Fruit fly (Drosophila melanogaster) whole organism, embryonic: ENCODE data around the gene SIDL.

Experiments used
- CG12744 ChIP-seq: fragments of 200-800 bp; sonication (Bioruptor generic); optimal IDR thresholded peaks from 2 replicates; lab custom pipeline; 2016; ENCODE audit warnings: missing biosample characterization, missing genetic modification characterization
- CG13287 ChIP-seq: fragments of 200-800 bp; sonication (Bioruptor generic); IDR thresholded peaks from 2 replicates; pipeline ENCODE4 v1.3.6; 2022; ENCODE audit warnings: missing biosample characterization, missing genetic modification characterization; ENCODE audit not compliant: partially characterized antibody
- CG15514 ChIP-seq: fragments of 200-800 bp; sonication (Bioruptor generic); optimal IDR thresholded peaks from 3 replicates; lab custom pipeline; 2017; ENCODE audit warnings: missing biosample characterization, missing genetic modification characterization, mild to moderate bottlenecking, moderate library complexity, missing genetic modification reagents
- CG18262 ChIP-seq: fragments of 200-800 bp; optimal IDR thresholded peaks from 3 replicates; lab custom pipeline; 2019; ENCODE audit warnings: missing biosample characterization, mild to moderate bottlenecking, missing genetic modification characterization, moderate library complexity
- CG3281 ChIP-seq: fragments of 200-800 bp; sonication (Bioruptor generic); optimal IDR thresholded peaks from 3 replicates; lab custom pipeline; 2017; ENCODE audit warnings: missing biosample characterization, mild to moderate bottlenecking, missing genetic modification characterization
- CG42726 ChIP-seq: fragments of 200-800 bp; sonication (Bioruptor generic); IDR thresholded peaks from 2 replicates; pipeline ENCODE4 v1.3.6; 2022; ENCODE audit warnings: missing biosample characterization, missing genetic modification characterization; ENCODE audit not compliant: partially characterized antibody
- CG5245 ChIP-seq: fragments of 200-800 bp; sonication (Bioruptor generic); optimal IDR thresholded peaks from 3 replicates; lab custom pipeline; 2016; ENCODE audit warnings: missing biosample characterization, missing genetic modification characterization
- CG6791 ChIP-seq: fragments of 200-800 bp; sonication (Bioruptor generic); IDR thresholded peaks from 3 replicates; pipeline ENCODE4 v1.3.6; 2022; ENCODE audit warnings: missing biosample characterization, missing genetic modification characterization; ENCODE audit not compliant: partially characterized antibody
- CG9727 ChIP-seq: fragments of 200-800 bp; sonication (Bioruptor generic); optimal IDR thresholded peaks from 3 replicates; lab custom pipeline; 2017; ENCODE audit warnings: missing biosample characterization, mild to moderate bottlenecking, missing genetic modification characterization
- CG9932 ChIP-seq: fragments of 200-800 bp; sonication (Bioruptor generic); IDR thresholded peaks from 2 replicates; pipeline ENCODE4 v1.3.6; 2022; ENCODE audit warnings: missing biosample characterization, missing genetic modification characterization
- Dad ChIP-seq: fragments of 200-800 bp; sonication (Bioruptor generic); optimal IDR thresholded peaks from 3 replicates; lab custom pipeline; 2016; ENCODE audit warnings: missing biosample characterization, missing genetic modification characterization
- Fer1 ChIP-seq: fragments of 200-800 bp; sonication (Bioruptor generic); optimal IDR thresholded peaks from 2 replicates; lab custom pipeline; 2017; ENCODE audit warnings: missing biosample characterization, mild to moderate bottlenecking, missing genetic modification characterization
- H15 ChIP-seq: fragments of 200-800 bp; sonication (Bioruptor generic); IDR thresholded peaks from 3 replicates; pipeline ENCODE4 v1.3.6; 2022; ENCODE audit warnings: missing biosample characterization, missing genetic modification characterization
- H2.0 ChIP-seq: fragments of 200-800 bp; sonication (Bioruptor generic); IDR thresholded peaks from 2 replicates; pipeline ENCODE4 v1.3.6; 2022; ENCODE audit warnings: missing biosample characterization, missing genetic modification characterization
- Hr78 ChIP-seq, 2 experiments: fragments of 200-800 bp in 1 of 2; fragments of >200 bp in 1 of 2; sonication (Bioruptor generic) in 1 of 2; optimal IDR thresholded peaks; 2 replicates each; lab custom pipeline; 2017 to 2019; ENCODE audit warnings: missing biosample characterization in 2 of 2, missing genetic modification characterization in 2 of 2, mild to moderate bottlenecking in 1 of 2, moderate library complexity in 1 of 2
- MBD-R2 ChIP-seq: fragments of 200-800 bp; sonication (Bioruptor generic); IDR thresholded peaks from 2 replicates; pipeline ENCODE4 v1.3.6; 2022; ENCODE audit warnings: missing biosample characterization, missing genetic modification characterization
- Mad ChIP-seq: fragments of 200-800 bp; sonication (Bioruptor generic); optimal IDR thresholded peaks from 2 replicates; lab custom pipeline; 2016; ENCODE audit warnings: missing biosample characterization, missing genetic modification characterization
- Max ChIP-seq: fragments of 200-800 bp; sonication (Bioruptor generic); optimal IDR thresholded peaks from 2 replicates; lab custom pipeline; 2016; ENCODE audit warnings: missing biosample characterization, mild to moderate bottlenecking, missing genetic modification characterization
- Med ChIP-seq: fragments of 200-800 bp; sonication (Bioruptor generic); peaks from one replicate; lab custom pipeline; 2016; ENCODE audit warnings: missing biosample characterization, missing genetic modification characterization, mild to moderate bottlenecking, inconsistent platforms, moderate library complexity
- Nf-YA ChIP-seq: fragments of 200-800 bp; sonication (Bioruptor generic); IDR thresholded peaks from 2 replicates; pipeline ENCODE4 v1.3.6; 2022; ENCODE audit warnings: missing biosample characterization, missing genetic modification characterization
- Nf-YC ChIP-seq: fragments of 200-800 bp; optimal IDR thresholded peaks from 3 replicates; lab custom pipeline; 2019; ENCODE audit warnings: missing biosample characterization, mild to moderate bottlenecking, missing genetic modification characterization, moderate library complexity
- Optix ChIP-seq: fragments of 200-800 bp; sonication (Bioruptor generic); IDR thresholded peaks from 3 replicates; pipeline ENCODE4 v1.3.6; 2022; ENCODE audit warnings: missing biosample characterization, missing genetic modification characterization
- Ssrp ChIP-seq: fragments of 200-800 bp; sonication (Bioruptor generic); optimal IDR thresholded peaks from 2 replicates; lab custom pipeline; 2018; ENCODE audit warnings: missing biosample characterization, mild to moderate bottlenecking, missing genetic modification characterization, moderate library complexity
- al ChIP-seq: fragments of 200-800 bp; sonication (Bioruptor generic); IDR thresholded peaks from 2 replicates; pipeline ENCODE4 v1.3.6; 2022; ENCODE audit warnings: missing biosample characterization, missing genetic modification characterization
- ato ChIP-seq: fragments of 200-800 bp; sonication (Bioruptor generic); IDR thresholded peaks from 2 replicates; pipeline ENCODE4 v1.3.6; 2022; ENCODE audit warnings: missing biosample characterization, missing genetic modification characterization; ENCODE audit not compliant: partially characterized antibody
- bcd ChIP-seq: fragments of 200-800 bp; sonication (Bioruptor generic); optimal IDR thresholded peaks from 2 replicates; lab custom pipeline; 2017; ENCODE audit warnings: missing biosample characterization, mild to moderate bottlenecking, missing genetic modification characterization
- bowl ChIP-seq: fragments of 200-800 bp; sonication (Bioruptor generic); IDR thresholded peaks from 2 replicates; pipeline ENCODE4 v1.3.6; 2022; ENCODE audit warnings: missing biosample characterization, missing genetic modification characterization
- crp ChIP-seq, 2 experiments: fragments of 200-800 bp; sonication (Bioruptor generic); optimal IDR thresholded peaks; 2 replicates in 1 of 2; 3 replicates in 1 of 2; lab custom pipeline; 2017; ENCODE audit warnings: missing biosample characterization in 2 of 2, missing genetic modification characterization in 2 of 2, mild to moderate bottlenecking in 1 of 2, moderate library complexity in 1 of 2
- dati ChIP-seq: fragments of 200-800 bp; sonication (Bioruptor generic); IDR thresholded peaks from 2 replicates; pipeline ENCODE4 v1.3.6; 2022; ENCODE audit warnings: missing biosample characterization, missing genetic modification characterization
- dm ChIP-seq: fragments of 200-800 bp; sonication (Bioruptor generic); optimal IDR thresholded peaks from 3 replicates; lab custom pipeline; 2016; ENCODE audit warnings: missing biosample characterization, missing genetic modification characterization
- ftz-f1 ChIP-seq: fragments of 200-800 bp; sonication (Bioruptor generic); optimal IDR thresholded peaks from 2 replicates; lab custom pipeline; 2016; ENCODE audit warnings: missing biosample characterization, missing genetic modification characterization
- h ChIP-seq: fragments of >200 bp; optimal IDR thresholded peaks from 2 replicates; lab custom pipeline; 2017
- ham ChIP-seq: fragments of 200-800 bp; sonication (Bioruptor generic); IDR thresholded peaks from 2 replicates; pipeline ENCODE4 v1.3.6; 2022; ENCODE audit warnings: missing biosample characterization, missing genetic modification characterization
- hkb ChIP-seq, 2 experiments: fragments of 200-800 bp in 1 of 2; fragments of >200 bp in 1 of 2; sonication (Bioruptor generic) in 1 of 2; IDR thresholded peaks in 1 of 2; optimal IDR thresholded peaks in 1 of 2; 2 replicates each; pipeline versions ENCODE4 v1.3.6 to Lab custom; 2017 to 2022; ENCODE audit warnings: missing biosample characterization in 1 of 2, missing genetic modification characterization in 1 of 2
- ken ChIP-seq: fragments of 200-800 bp; sonication (Bioruptor generic); IDR thresholded peaks from 3 replicates; pipeline ENCODE4 v1.3.6; 2022; ENCODE audit warnings: missing biosample characterization, missing genetic modification characterization
- klu ChIP-seq: fragments of 200-800 bp; sonication (Bioruptor generic); IDR thresholded peaks from 2 replicates; pipeline ENCODE4 v1.3.6; 2022; ENCODE audit warnings: missing biosample characterization, missing genetic modification characterization
- lbe ChIP-seq: fragments of 200-800 bp; sonication (Bioruptor generic); optimal IDR thresholded peaks from 2 replicates; lab custom pipeline; 2016; ENCODE audit warnings: missing biosample characterization, mild to moderate bottlenecking, missing genetic modification characterization
- mld ChIP-seq: fragments of 200-800 bp; sonication (Bioruptor generic); IDR thresholded peaks from 3 replicates; pipeline ENCODE4 v1.3.6; 2022; ENCODE audit warnings: missing biosample characterization, missing genetic modification characterization; ENCODE audit not compliant: partially characterized antibody
- nerfin-1 ChIP-seq: fragments of 200-800 bp; sonication (Bioruptor generic); optimal IDR thresholded peaks from 3 replicates; lab custom pipeline; 2019; ENCODE audit warnings: missing biosample characterization, mild to moderate bottlenecking, missing genetic modification characterization, moderate library complexity
- nmo ChIP-seq: fragments of 200-800 bp; sonication (Bioruptor generic); optimal IDR thresholded peaks from 2 replicates; lab custom pipeline; 2018; ENCODE audit warnings: missing biosample characterization, mild to moderate bottlenecking, missing genetic modification characterization, moderate library complexity
- odd ChIP-seq: fragments of 200-800 bp; sonication (Bioruptor generic); optimal IDR thresholded peaks from 2 replicates; lab custom pipeline; 2017; ENCODE audit warnings: missing biosample characterization, mild to moderate bottlenecking, missing genetic modification characterization
- pb ChIP-seq: fragments of 200-800 bp; sonication (Bioruptor generic); optimal IDR thresholded peaks from 3 replicates; lab custom pipeline; 2016; ENCODE audit warnings: missing biosample characterization, missing genetic modification characterization
- prd ChIP-seq, 3 experiments: fragments of >200 bp in 2 of 3; fragments of 200-800 bp in 1 of 3; sonication (Bioruptor generic) in 1 of 3; optimal IDR thresholded peaks in 2 of 3; IDR thresholded peaks in 1 of 3; 2 replicates in 2 of 3; 3 replicates in 1 of 3; pipeline versions ENCODE4 v1.3.6 to Lab custom; 2017 to 2022; ENCODE audit warnings: missing biosample characterization in 1 of 3, missing genetic modification characterization in 1 of 3
- salm ChIP-seq: fragments of 200-800 bp; sonication (Bioruptor generic); optimal IDR thresholded peaks from 2 replicates; lab custom pipeline; 2018; ENCODE audit warnings: missing biosample characterization, mild to moderate bottlenecking, missing genetic modification characterization
- sqz ChIP-seq: fragments of 200-800 bp; sonication (Bioruptor generic); optimal IDR thresholded peaks from 3 replicates; lab custom pipeline; 2018; ENCODE audit warnings: missing biosample characterization, mild to moderate bottlenecking, missing genetic modification characterization
- unpg ChIP-seq: fragments of 200-800 bp; sonication (Bioruptor generic); optimal IDR thresholded peaks from 3 replicates; lab custom pipeline; 2018; ENCODE audit warnings: missing biosample characterization, mild to moderate bottlenecking, missing genetic modification characterization, moderate library complexity
- vfl ChIP-seq: fragments of 200-800 bp; sonication (Bioruptor generic); optimal IDR thresholded peaks from 2 replicates; lab custom pipeline; 2016; ENCODE audit warnings: missing biosample characterization, missing genetic modification characterization
- zen ChIP-seq: fragments of 200-800 bp; sonication (Bioruptor generic); optimal IDR thresholded peaks from 3 replicates; lab custom pipeline; 2018; ENCODE audit warnings: missing biosample characterization, mild to moderate bottlenecking, missing genetic modification characterization, moderate library complexity
- zen2 ChIP-seq: fragments of 200-800 bp; sonication (Bioruptor generic); IDR thresholded peaks from 3 replicates; pipeline ENCODE4 v1.3.6; 2022; ENCODE audit warnings: missing biosample characterization, missing genetic modification characterization; ENCODE audit not compliant: partially characterized antibody

The SIDL gene

dm6 chr3R:15265406-15266040 lies 46.8 kb upstream of the SIDL start, which contains the start of gene ATPsynO (continued):
- TF ChIP-seq Hr78 (GFP tag; optimal IDR thresholded peaks at IDR 0.05; lab: Kevin White, UChicago) (no peak), vfl (GFP tag; lab: Kevin White, UChicago) (peak; percentile 8), mld (no peak), H15 (no peak), zen (peak; percentile 41), CG5245 (GFP tag; lab: Kevin White, UChicago) (no peak), H2.0 (GFP tag; lab: Robert Waterston, UW) (no peak), bowl (no peak), Fer1 (GFP tag; lab: Kevin White, UChicago) (peak; percentile 27), prd (optimal IDR thresholded peaks at IDR 0.05; lab: Kevin White, UChicago) (no peak), prd (GFP tag; IDR thresholded peaks at IDR 0.05; lab: Robert Waterston, UW) (no peak), al (GFP tag; lab: Robert Waterston, UW) (no peak), dm (peak; percentile 57), Nf-YC (tag; lab: Kevin White, UChicago) (peak; percentile 56), h (lab: Kevin White, UChicago) (no peak), nmo (GFP tag; lab: Kevin White, UChicago) (peak; percentile 63), bcd (GFP tag; lab: Kevin White, UChicago) (no peak), nerfin-1 (tag; lab: Kevin White, UChicago) (peak; percentile 17), CG3281 (GFP tag; lab: Kevin White, UChicago) (peak; percentile 100), ato (GFP tag; lab: Robert Waterston, UW) (no peak), klu (no peak), CG6791 (GFP tag; lab: Robert Waterston, UW) (no peak), dati (no peak), crp (GFP tag; optimal IDR thresholded peaks at IDR 0.05; lab: Kevin White, UChicago) (peak; percentile 8 to 86), CG9727 (no peak), Ssrp (tag; lab: Kevin White, UChicago) (no peak), Max (GFP tag; lab: Kevin White, UChicago) (peak; percentile 8), Nf-YA (no peak), CG12744 (GFP tag; lab: Kevin White, UChicago) (no peak), pb (GFP tag; lab: Kevin White, UChicago) (no peak), ham (no peak), CG9932 (peak; percentile 22; the same call in 1 of the 2 replicates), Dad (GFP tag; lab: Kevin White, UChicago) (no peak), ken (GFP tag; lab: Robert Waterston, UW) (no peak), MBD-R2 (peak; percentile 89), lbe (GFP tag; lab: Kevin White, UChicago) (peak; percentile 0), Med (peak; percentile 89), CG13287 (GFP tag; lab: Robert Waterston, UW) (peak; percentile 59; the same call in 1 of the 2 replicates), hkb (optimal IDR thresholded peaks at IDR 0.05; lab: Kevin White, UChicago) (no peak), hkb (GFP tag; IDR thresholded peaks at IDR 0.05; lab: Robert Waterston, UW) (no peak), salm (tag; lab: Kevin White, UChicago) (no peak), unpg (GFP tag; lab: Kevin White, UChicago) (no peak), ftz-f1 (GFP tag; lab: Kevin White, UChicago) (peak; percentile 36), CG18262 (peak; percentile 32), sqz (GFP tag; lab: Kevin White, UChicago) (no peak), Optix (GFP tag; lab: Robert Waterston, UW) (no peak), odd (no peak), zen2 (no peak), CG42726 (peak; percentile 18; the same call in 1 of the 2 replicates), CG15514 (GFP tag; lab: Kevin White, UChicago) (peak; percentile 67), Mad (GFP tag; lab: Kevin White, UChicago) (no peak)
